Fruit fly (Drosophila melanogaster): ENCODE measurements around the gene CG34288.
A peak's percentile ranks its signal among the peaks of the same experiment; 100 is the strongest.

CG34288 gene

dm6 chr3R:22420911-22421310 lies 26.2 kb downstream of the CG34288 start, which contains the start of the genes Nop56 and mats:
Gene Nop56, minus strand, starts transcription at chr3R:22421068.
Gene mats, plus strand, starts transcription at chr3R:22421161.
- TF ChIP-seq h (GFP tag; optimal IDR thresholded peaks at IDR 0.05) (peak; percentile 51), rgr (GFP tag; optimal IDR thresholded peaks at IDR 0.05) (peak; percentile 55), jim (GFP tag; optimal IDR thresholded peaks at IDR 0.05) (no peak), Dfd (GFP tag; optimal IDR thresholded peaks at IDR 0.05) (no peak), CG9705 (GFP tag; optimal IDR thresholded peaks at IDR 0.05) (no peak), pan (optimal IDR thresholded peaks at IDR 0.05) (no peak), woc (GFP tag; optimal IDR thresholded peaks at IDR 0.05) (no peak), Rel (GFP tag; optimal IDR thresholded peaks at IDR 0.05) (no peak), Rel (tag; optimal IDR thresholded peaks at IDR 0.05) (peak; percentile 42), usp (GFP tag; optimal IDR thresholded peaks at IDR 0.05) (no peak), Vsx2 (GFP tag; optimal IDR thresholded peaks at IDR 0.05; ENCODE audit: partially characterized antibody) (peak; percentile 55), br (GFP tag; optimal IDR thresholded peaks at IDR 0.05) (peak; percentile 22), Hr83 (GFP tag; optimal IDR thresholded peaks at IDR 0.05; ENCODE audit: poor library complexity, severe bottlenecking) (no peak), Mio (GFP tag; optimal IDR thresholded peaks at IDR 0.05) (no peak), fru (GFP tag; optimal IDR thresholded peaks at IDR 0.05) (no peak), Dif (GFP tag; optimal IDR thresholded peaks at IDR 0.05; ENCODE audit: partially characterized antibody) (peak; percentile 15), lola (GFP tag; optimal IDR thresholded peaks at IDR 0.05) (no peak), sage (GFP tag; optimal IDR thresholded peaks at IDR 0.05) (peak; percentile 31), Myc (optimal IDR thresholded peaks at IDR 0.05) (peak; percentile 79), N (GFP tag; optimal IDR thresholded peaks at IDR 0.05) (no peak), Sp1 (GFP tag; optimal IDR thresholded peaks at IDR 0.05) (peak; percentile 7)

- no peak for TF ChIP-seq CG32264 (GFP tag; optimal IDR thresholded peaks at IDR 0.05)
- peak; percentile 59 for TF ChIP-seq rgr (GFP tag; optimal IDR thresholded peaks at IDR 0.05)
- TF ChIP-seq ey (GFP tag; optimal IDR thresholded peaks at IDR 0.05): no peak
- TF ChIP-seq Abd-B (GFP tag; optimal IDR thresholded peaks at IDR 0.05): no peak
- TF ChIP-seq Rel (GFP tag; optimal IDR thresholded peaks at IDR 0.05): no peak
- TF ChIP-seq Rel (tag; optimal IDR thresholded peaks at IDR 0.05): peak; percentile 33
- TF ChIP-seq dmrt93B (GFP tag; optimal IDR thresholded peaks at IDR 0.05): no peak
- TF ChIP-seq CG9705 (GFP tag; optimal IDR thresholded peaks at IDR 0.05): no peak
- TF ChIP-seq brk (GFP tag; optimal IDR thresholded peaks at IDR 0.05): no peak
- TF ChIP-seq usp (GFP tag; optimal IDR thresholded peaks at IDR 0.05): no peak
- TF ChIP-seq pan (optimal IDR thresholded peaks at IDR 0.05): no peak
- TF ChIP-seq OdsH (GFP tag; optimal IDR thresholded peaks at IDR 0.05): peak; percentile 59
- TF ChIP-seq Hr83 (GFP tag; optimal IDR thresholded peaks at IDR 0.05; ENCODE audit: poor library complexity, severe bottlenecking): peak; percentile 91
- no peak for TF ChIP-seq CrebA (GFP tag; optimal IDR thresholded peaks at IDR 0.05; ENCODE audit: borderline replicate concordance)
- peak; percentile 57 for TF ChIP-seq h (GFP tag; optimal IDR thresholded peaks at IDR 0.05)
- TF ChIP-seq Jra (GFP tag; optimal IDR thresholded peaks at IDR 0.05): no peak
- no peak for TF ChIP-seq N (GFP tag; optimal IDR thresholded peaks at IDR 0.05)
- peak; percentile 23 for TF ChIP-seq sage (GFP tag; optimal IDR thresholded peaks at IDR 0.05)
- no peak for TF ChIP-seq Dfd (GFP tag; optimal IDR thresholded peaks at IDR 0.05)
- TF ChIP-seq dl (GFP tag; optimal IDR thresholded peaks at IDR 0.05; ENCODE audit: insufficient read depth in 1 of 2, partially characterized antibody in 2 of 2): no peak
- TF ChIP-seq br (GFP tag; optimal IDR thresholded peaks at IDR 0.05): peak; percentile 49
- no peak for TF ChIP-seq tai (GFP tag; optimal IDR thresholded peaks at IDR 0.05)
- TF ChIP-seq Vsx2 (GFP tag; optimal IDR thresholded peaks at IDR 0.05; ENCODE audit: partially characterized antibody): no peak
- TF ChIP-seq HLH106 (tag; optimal IDR thresholded peaks at IDR 0.05): no peak
- no peak for TF ChIP-seq Mio (GFP tag; optimal IDR thresholded peaks at IDR 0.05)
- no peak for TF ChIP-seq sv (GFP tag; optimal IDR thresholded peaks at IDR 0.05)
- no peak for TF ChIP-seq Myc (optimal IDR thresholded peaks at IDR 0.05)
- no peak for TF ChIP-seq GATAd (GFP tag; optimal IDR thresholded peaks at IDR 0.05)
- no peak for TF ChIP-seq psq (GFP tag; optimal IDR thresholded peaks at IDR 0.05)
- no peak for TF ChIP-seq jim (GFP tag; optimal IDR thresholded peaks at IDR 0.05)
- no peak for TF ChIP-seq woc (GFP tag; optimal IDR thresholded peaks at IDR 0.05)
- TF ChIP-seq lola (GFP tag; optimal IDR thresholded peaks at IDR 0.05): no peak
- peak; percentile 58 for TF ChIP-seq Hnf4 (GFP tag; optimal IDR thresholded peaks at IDR 0.05)
- no peak for TF ChIP-seq Dif (GFP tag; optimal IDR thresholded peaks at IDR 0.05; ENCODE audit: partially characterized antibody)
- TF ChIP-seq Hr78 (GFP tag; optimal IDR thresholded peaks at IDR 0.05): no peak
- peak in 1 of 2 experiments; percentile 12 for TF ChIP-seq foxo (GFP tag; optimal IDR thresholded peaks at IDR 0.05)
- TF ChIP-seq dsf (GFP tag; optimal IDR thresholded peaks at IDR 0.05; ENCODE audit: borderline replicate concordance): no peak
- peak; percentile 43 for TF ChIP-seq fru (GFP tag; optimal IDR thresholded peaks at IDR 0.05)
- peak; percentile 34 for TF ChIP-seq Sp1 (GFP tag; optimal IDR thresholded peaks at IDR 0.05)
Measured at dm6 chr3R:22411879-22412587, 35.0 kb downstream of the CG34288 start.
